Worm (Caenorhabditis elegans) whole organism, L1 larva: ENCODE data around the gene C17F4.2.

Source experiments
- fkh-10 ChIP-seq: sonication (generic microtip); optimal IDR thresholded peaks from 2 replicates; lab custom pipeline; 2017; ENCODE audit warnings: missing biosample characterization, missing genetic modification reagents, missing genetic modification characterization
- fos-1 ChIP-seq: fragments of 150-350 bp; optimal IDR thresholded peaks from 2 replicates; lab custom pipeline; 2014; ENCODE audit warnings: missing biosample characterization, missing genetic modification characterization
- nhr-11 ChIP-seq: fragments of 150-350 bp; optimal IDR thresholded peaks from 2 replicates; lab custom pipeline; 2014; ENCODE audit warnings: missing biosample characterization, missing genetic modification characterization
- pqm-1 ChIP-seq: sonication (generic microtip); optimal IDR thresholded peaks from 3 replicates; lab custom pipeline; 2017; ENCODE audit warnings: missing biosample characterization, missing genetic modification characterization
- ztf-11 ChIP-seq, 2 experiments: sonication (generic microtip); optimal IDR thresholded peaks; 2 replicates each; lab custom pipeline; 2016 to 2017; ENCODE audit warnings: missing genetic modification characterization in 2 of 2, missing biosample characterization in 1 of 2, missing compliant biosample characterization in 1 of 2

- TF ChIP-seq ztf-11 (tag; optimal IDR thresholded peaks at IDR 0.05; lab: Kevin White, UChicago) (no peak), pqm-1 (tag; lab: Kevin White, UChicago) (no peak), fkh-10 (GFP tag; lab: Kevin White, UChicago) (no peak), fos-1 (tag; lab: Kevin White, UChicago) (no peak), nhr-11 (tag; lab: Kevin White, UChicago) (no peak)
Observed at ce11 chrII:3221730-3222129, 26.7 kb upstream of the C17F4.2 start, which contains the start of gene ZC239.14.
